Worm (Caenorhabditis elegans) whole organism, L4 larva: Measurements from ENCODE around the gene sru-18.

Experiments used
- D1046.2 ChIP-seq: fragments of 200-800 bp; sonication (Bioruptor generic); IDR thresholded peaks from 2 replicates; pipeline ENCODE4 v1.3.6; 2022; ENCODE audit warnings: missing genetic modification characterization, missing compliant biosample characterization
- F10B5.3 ChIP-seq: sonication (generic microtip); optimal IDR thresholded peaks from 2 replicates; lab custom pipeline; 2016; ENCODE audit warnings: mild to moderate bottlenecking, missing genetic modification characterization, missing compliant biosample characterization
- F49E8.2 ChIP-seq: sonication (generic microtip); optimal IDR thresholded peaks from 2 replicates; lab custom pipeline; 2016; ENCODE audit warnings: missing compliant biosample characterization, mild to moderate bottlenecking, missing genetic modification characterization, borderline replicate concordance
- R02D3.7 ChIP-seq: fragments of 150-350 bp; sonication (generic microtip); optimal IDR thresholded peaks from 3 replicates; lab custom pipeline; 2014; ENCODE audit warnings: missing biosample characterization, missing genetic modification characterization
- T26A8.4 ChIP-seq: fragments of 200-800 bp; sonication (Bioruptor generic); IDR thresholded peaks from 2 replicates; pipeline ENCODE4 v1.3.6; 2022; ENCODE audit warnings: missing genetic modification characterization, missing compliant biosample characterization
- Y105C5A.15 ChIP-seq: fragments of 200-800 bp; sonication (Bioruptor generic); IDR thresholded peaks from 2 replicates; pipeline ENCODE4 v1.3.6; 2022; ENCODE audit warnings: missing genetic modification characterization, missing compliant biosample characterization
- aha-1 ChIP-seq: fragments of 150-350 bp; peaks from one replicate; lab custom pipeline; 2014; ENCODE audit warnings: missing biosample characterization, missing genetic modification characterization
- aly-2 ChIP-seq: sonication (generic microtip); optimal IDR thresholded peaks from 2 replicates; lab custom pipeline; 2018; ENCODE audit warnings: missing biosample characterization, missing genetic modification characterization
- arid-1 ChIP-seq: fragments of 200-800 bp; sonication (Bioruptor generic); conservative IDR thresholded peaks from 2 replicates; pipeline ENCODE4 v1.3.6; 2022; ENCODE audit warnings: missing genetic modification reagents, missing genetic modification characterization, missing compliant biosample characterization
- attf-4 ChIP-seq: sonication (generic microtip); optimal IDR thresholded peaks from 3 replicates; lab custom pipeline; 2017; ENCODE audit warnings: missing biosample characterization, missing genetic modification characterization
- ceh-20 ChIP-seq: fragments of 200-800 bp; sonication (Bioruptor generic); IDR thresholded peaks from 2 replicates; pipeline ENCODE4 v1.3.6; 2022; ENCODE audit warnings: missing genetic modification reagents, missing genetic modification characterization, missing compliant biosample characterization
- ceh-44 ChIP-seq: fragments of 200-800 bp; sonication (Bioruptor generic); IDR thresholded peaks from 2 replicates; pipeline ENCODE4 v1.3.6; 2022; ENCODE audit warnings: missing genetic modification reagents, missing genetic modification characterization, missing compliant biosample characterization
- ceh-62 ChIP-seq: sonication (generic microtip); optimal IDR thresholded peaks from 2 replicates; lab custom pipeline; 2017; ENCODE audit warnings: missing biosample characterization, missing genetic modification characterization
- daf-19 ChIP-seq: fragments of 200-800 bp; sonication (Bioruptor generic); conservative IDR thresholded peaks from 2 replicates; pipeline ENCODE4 v1.3.6; 2022; ENCODE audit warnings: missing genetic modification characterization, missing compliant biosample characterization
- dmd-8 ChIP-seq: fragments of 200-800 bp; sonication (Bioruptor generic); IDR thresholded peaks from 2 replicates; pipeline ENCODE4 v1.3.6; 2022; ENCODE audit warnings: missing genetic modification characterization, missing compliant biosample characterization
- egl-27 ChIP-seq: sonication (generic microtip); optimal IDR thresholded peaks from 3 replicates; lab custom pipeline; 2017; ENCODE audit warnings: missing biosample characterization, missing genetic modification reagents, missing genetic modification characterization
- egl-43 ChIP-seq: fragments of 200-800 bp; sonication (Bioruptor generic); IDR thresholded peaks from 2 replicates; pipeline ENCODE4 v1.3.6; 2022; ENCODE audit warnings: missing genetic modification reagents, missing genetic modification characterization, missing compliant biosample characterization
- fos-1 ChIP-seq: fragments of 150-350 bp; optimal IDR thresholded peaks from 2 replicates; lab custom pipeline; 2014; ENCODE audit warnings: missing biosample characterization, missing genetic modification characterization
- hif-1 ChIP-seq, 2 experiments: sonication (generic microtip); optimal IDR thresholded peaks; 2 replicates each; lab custom pipeline; 2016 to 2017; ENCODE audit warnings: missing compliant biosample characterization in 2 of 2, missing genetic modification characterization in 2 of 2, missing genetic modification reagents in 2 of 2, missing genotype in 2 of 2, mild to moderate bottlenecking in 1 of 2
- hlh-30 ChIP-seq: sonication (generic microtip); optimal IDR thresholded peaks from 2 replicates; lab custom pipeline; 2017; ENCODE audit warnings: antibody characterized with exemption, mild to moderate bottlenecking, missing genetic modification characterization, missing compliant biosample characterization; ENCODE audit not compliant: insufficient read depth
- hmg-1.1 ChIP-seq: fragments of 200-800 bp; sonication (Bioruptor generic); IDR thresholded peaks from 2 replicates; pipeline ENCODE4 v1.3.6; 2022; ENCODE audit warnings: missing genetic modification reagents, missing genetic modification characterization, missing compliant biosample characterization
- jun-1 ChIP-seq: fragments of 150-350 bp; optimal IDR thresholded peaks from 2 replicates; lab custom pipeline; 2014; ENCODE audit warnings: missing biosample characterization, missing genetic modification reagents, missing genetic modification characterization
- lim-7 ChIP-seq: fragments of 200-800 bp; sonication (Bioruptor generic); IDR thresholded peaks from 2 replicates; pipeline ENCODE4 v1.3.6; 2022; ENCODE audit warnings: missing genetic modification characterization, missing compliant biosample characterization
- lin-29 ChIP-seq: fragments of 200-800 bp; sonication (Bioruptor generic); IDR thresholded peaks from 2 replicates; pipeline ENCODE4 v1.3.6; 2022; ENCODE audit warnings: missing genetic modification reagents, missing genetic modification characterization, missing compliant biosample characterization
- lin-39 ChIP-seq: fragments of 150-350 bp; optimal IDR thresholded peaks from 2 replicates; lab custom pipeline; 2014; ENCODE audit warnings: missing biosample characterization, missing genetic modification reagents, missing genetic modification characterization
- madf-9 ChIP-seq: fragments of 200-800 bp; sonication (Bioruptor generic); conservative IDR thresholded peaks from 2 replicates; pipeline ENCODE4 v1.3.6; 2022; ENCODE audit warnings: missing genetic modification reagents, missing genetic modification characterization, missing compliant biosample characterization
- mdl-1 ChIP-seq, 2 experiments: fragments of 150-350 bp in 1 of 2; sonication (generic microtip) in 1 of 2; optimal IDR thresholded peaks; 2 replicates each; lab custom pipeline; 2014 to 2017; ENCODE audit warnings: missing biosample characterization in 2 of 2, missing genetic modification characterization in 2 of 2
- mdt-29 ChIP-seq: fragments of 200-800 bp; sonication (Bioruptor generic); IDR thresholded peaks from 2 replicates; pipeline ENCODE4 v1.3.6; 2022; ENCODE audit warnings: missing genetic modification reagents, missing genetic modification characterization, missing compliant biosample characterization
- mes-2 ChIP-seq: sonication (generic microtip); optimal IDR thresholded peaks from 2 replicates; lab custom pipeline; 2016; ENCODE audit warnings: missing genotype, mild to moderate bottlenecking, missing genetic modification characterization, missing compliant biosample characterization; ENCODE audit not compliant: poor library complexity, severe bottlenecking
- nhr-11 ChIP-seq: fragments of 150-350 bp; optimal IDR thresholded peaks from 2 replicates; lab custom pipeline; 2014; ENCODE audit warnings: missing biosample characterization, missing genetic modification characterization
- nhr-111 ChIP-seq: fragments of 200-800 bp; sonication (Bioruptor generic); optimal IDR thresholded peaks from 2 replicates; lab custom pipeline; 2018; ENCODE audit warnings: mild to moderate bottlenecking, missing genetic modification characterization, missing compliant biosample characterization
- nhr-237 ChIP-seq: sonication (generic microtip); optimal IDR thresholded peaks from 2 replicates; lab custom pipeline; 2017; ENCODE audit warnings: missing biosample characterization, missing genetic modification characterization
- pha-4 ChIP-seq, 2 experiments: fragments of 150-350 bp in 1 of 2; fragments of 200-800 bp in 1 of 2; sonication (Bioruptor generic) in 1 of 2; IDR thresholded peaks in 1 of 2; optimal IDR thresholded peaks in 1 of 2; 2 replicates each; pipeline versions ENCODE4 v1.3.6 to Lab custom; 2014 to 2022; ENCODE audit warnings: missing genetic modification characterization in 2 of 2, missing genetic modification reagents in 2 of 2, missing biosample characterization in 1 of 2, missing compliant biosample characterization in 1 of 2
- php-3 ChIP-seq: fragments of 200-800 bp; sonication (Bioruptor generic); IDR thresholded peaks from 2 replicates; pipeline ENCODE4 v1.3.6; 2022; ENCODE audit warnings: missing genetic modification reagents, missing genetic modification characterization, missing compliant biosample characterization
- rbr-2 ChIP-seq: sonication (generic microtip); optimal IDR thresholded peaks from 2 replicates; lab custom pipeline; 2016; ENCODE audit warnings: missing genotype, missing genetic modification characterization, missing compliant biosample characterization
- saeg-2 ChIP-seq: fragments of 200-800 bp; sonication (Bioruptor generic); IDR thresholded peaks from 2 replicates; pipeline ENCODE4 v1.3.6; 2022; ENCODE audit warnings: missing genetic modification reagents, missing genetic modification characterization, missing compliant biosample characterization
- snpc-4 ChIP-seq: fragments of 150-350 bp; optimal IDR thresholded peaks from 2 replicates; lab custom pipeline; 2014; ENCODE audit warnings: missing biosample characterization, missing genetic modification characterization
- tag-97 ChIP-seq: fragments of 200-800 bp; sonication (Bioruptor generic); IDR thresholded peaks from 2 replicates; pipeline ENCODE4 v1.3.6; 2022; ENCODE audit warnings: missing genetic modification characterization, missing compliant biosample characterization
- tra-1 ChIP-seq: fragments of 200-800 bp; sonication (Bioruptor generic); IDR thresholded peaks from 2 replicates; pipeline ENCODE4 v1.3.6; 2022; ENCODE audit warnings: missing genetic modification reagents, missing genetic modification characterization, missing compliant biosample characterization
- unc-62 ChIP-seq, 3 experiments: fragments of 150-350 bp in 1 of 3; sonication (generic microtip); optimal IDR thresholded peaks in 2 of 3; peaks in 1 of 3; 1 replicate in 1 of 3; 2 replicates in 2 of 3; lab custom pipeline; 2014 to 2017; ENCODE audit warnings: missing biosample characterization in 3 of 3, missing genetic modification characterization in 3 of 3, missing genetic modification reagents in 3 of 3, missing genotype in 1 of 3
- vab-7 ChIP-seq: fragments of 200-800 bp; sonication (Bioruptor generic); IDR thresholded peaks from 2 replicates; pipeline ENCODE4 v1.3.6; 2022; ENCODE audit warnings: missing genetic modification reagents, missing genetic modification characterization, missing compliant biosample characterization
- ztf-11 ChIP-seq: fragments of 150-350 bp; optimal IDR thresholded peaks from 2 replicates; lab custom pipeline; 2014; ENCODE audit warnings: missing biosample characterization, missing genetic modification characterization

The sru-18 gene

ce11 chrIV:12490491-12490890 lies 11.6 kb upstream of the sru-18 start, which contains the start of gene him-6:
Gene him-6 (plus strand): TSS chrIV:12490791.
- no peak for TF ChIP-seq pha-4 (GFP tag; IDR thresholded peaks at IDR 0.05; lab: Robert Waterston, UW)
- TF ChIP-seq pha-4 (tag; optimal IDR thresholded peaks at IDR 0.05; lab: Kevin White, UChicago) = no peak
- no peak for TF ChIP-seq hmg-1.1 (GFP tag; lab: Robert Waterston, UW)
- no peak for TF ChIP-seq mdl-1 (tag; optimal IDR thresholded peaks at IDR 0.05; lab: Kevin White, UChicago)
- no peak for TF ChIP-seq nhr-111 (GFP tag; lab: Kevin White, UChicago)
- TF ChIP-seq aly-2 (tag; lab: Kevin White, UChicago) = no peak
- TF ChIP-seq saeg-2 (GFP tag; lab: Robert Waterston, UW) = no peak
- no peak for TF ChIP-seq hlh-30
- TF ChIP-seq vab-7 (GFP tag; lab: Robert Waterston, UW) = no peak
- no peak for TF ChIP-seq jun-1 (tag; lab: Kevin White, UChicago)
- TF ChIP-seq daf-19 (GFP tag; lab: Robert Waterston, UW) = no peak
- TF ChIP-seq rbr-2 (tag; lab: Kevin White, UChicago) = no peak
- no peak for TF ChIP-seq ceh-44
- no peak for TF ChIP-seq lin-29 (GFP tag; lab: Robert Waterston, UW)
- no peak for TF ChIP-seq ceh-20
- TF ChIP-seq mes-2 (tag; lab: Kevin White, UChicago) = no peak
- TF ChIP-seq T26A8.4 (GFP tag; lab: Robert Waterston, UW) = no peak
- TF ChIP-seq F49E8.2 (tag; lab: Kevin White, UChicago) = no peak
- TF ChIP-seq egl-27 = no peak
- TF ChIP-seq egl-43 = no peak

- no peak for TF ChIP-seq ceh-44
- TF ChIP-seq unc-62 (GFP tag; optimal IDR thresholded peaks at IDR 0.05 in 1 of 2; lab: Kevin White, UChicago) = no peak
- no peak for TF ChIP-seq unc-62 (tag; optimal IDR thresholded peaks at IDR 0.05; lab: Kevin White, UChicago)
- no peak for TF ChIP-seq php-3 (GFP tag; lab: Robert Waterston, UW)
- no peak for TF ChIP-seq dmd-8 (GFP tag; lab: Robert Waterston, UW)
- no peak for TF ChIP-seq tag-97 (GFP tag; lab: Robert Waterston, UW)
- no peak for TF ChIP-seq nhr-237 (tag; lab: Kevin White, UChicago)
- no peak for TF ChIP-seq ceh-62 (tag; lab: Kevin White, UChicago)
- TF ChIP-seq ztf-11 (tag; lab: Kevin White, UChicago) = no peak
- TF ChIP-seq R02D3.7 (tag; lab: Kevin White, UChicago) = no peak
- no peak for TF ChIP-seq hif-1 (tag; optimal IDR thresholded peaks at IDR 0.05; lab: Kevin White, UChicago)
- no peak for TF ChIP-seq lin-29 (GFP tag; lab: Robert Waterston, UW)
- TF ChIP-seq, all 104 proteins: peak for 0
Observed at ce11 chrIV:12495196-12495595, 6.9 kb upstream of the sru-18 start, which contains the start of gene sru-20. Gene sru-20 (plus strand): TSS chrIV:12495496.

- no peak for TF ChIP-seq mdl-1 (tag; optimal IDR thresholded peaks at IDR 0.05; lab: Kevin White, UChicago)
- TF ChIP-seq hlh-30 = no peak
- no peak for TF ChIP-seq vab-7 (GFP tag; lab: Robert Waterston, UW)
- no peak for TF ChIP-seq tra-1
- TF ChIP-seq lim-7 (GFP tag; lab: Robert Waterston, UW) = no peak
- no peak for TF ChIP-seq attf-4 (tag; lab: Kevin White, UChicago)
- TF ChIP-seq fos-1 (tag; lab: Kevin White, UChicago) = no peak
- TF ChIP-seq madf-9 (GFP tag; lab: Robert Waterston, UW) = no peak
- no peak for TF ChIP-seq jun-1 (tag; lab: Kevin White, UChicago)
- no peak for TF ChIP-seq mdt-29 (GFP tag; lab: Robert Waterston, UW)
- TF ChIP-seq mes-2 (tag; lab: Kevin White, UChicago) = no peak
- TF ChIP-seq D1046.2 (GFP tag; lab: Robert Waterston, UW) = no peak
- no peak for TF ChIP-seq snpc-4 (tag; lab: Kevin White, UChicago)
- TF ChIP-seq arid-1 = no peak
- TF ChIP-seq unc-62 (GFP tag; optimal IDR thresholded peaks at IDR 0.05 in 1 of 2; lab: Kevin White, UChicago) = no peak
- no peak for TF ChIP-seq unc-62 (tag; optimal IDR thresholded peaks at IDR 0.05; lab: Kevin White, UChicago)
- TF ChIP-seq aha-1 = no peak
- no peak for TF ChIP-seq F10B5.3 (tag; lab: Kevin White, UChicago)
- no peak for TF ChIP-seq nhr-11 (tag; lab: Kevin White, UChicago)
- no peak for TF ChIP-seq lin-39
- TF ChIP-seq Y105C5A.15 = no peak
Observed at ce11 chrIV:12498238-12498637, 3.8 kb upstream of the sru-18 start, which contains the start of gene sru-19. Gene sru-19 (plus strand): TSS chrIV:12498538.
